Worm (Caenorhabditis elegans) whole organism, L2 larva: ENCODE measurements around the gene F26G1.1.
A peak's percentile ranks its signal among the peaks of the same experiment; 100 is the strongest.

ENCODE experiments used
- crh-2 ChIP-seq: sonication (generic microtip); optimal IDR thresholded peaks from 2 replicates; lab custom pipeline; 2017; ENCODE audit warnings: missing biosample characterization, missing genetic modification characterization
- elt-3 ChIP-seq: sonication (generic microtip); optimal IDR thresholded peaks from 2 replicates; lab custom pipeline; 2017; ENCODE audit warnings: missing biosample characterization, missing genetic modification characterization
- mdl-1 ChIP-seq, 2 experiments: fragments of 150-350 bp in 1 of 2; sonication (generic microtip) in 1 of 2; optimal IDR thresholded peaks; 2 replicates each; lab custom pipeline; 2017; ENCODE audit warnings: missing biosample characterization in 2 of 2, missing genetic modification characterization in 2 of 2
- nhr-237 ChIP-seq: fragments of 150-350 bp; optimal IDR thresholded peaks from 2 replicates; lab custom pipeline; 2014; ENCODE audit warnings: missing biosample characterization, missing genetic modification characterization
- nhr-25 ChIP-seq: fragments of 150-350 bp; sonication (generic microtip); optimal IDR thresholded peaks from 3 replicates; lab custom pipeline; 2014; ENCODE audit warnings: missing biosample characterization, missing genetic modification characterization
- snpc-4 ChIP-seq: fragments of 150-350 bp; optimal IDR thresholded peaks from 2 replicates; lab custom pipeline; 2014; ENCODE audit warnings: missing biosample characterization, missing genetic modification characterization
- unc-62 ChIP-seq: fragments of 150-350 bp; optimal IDR thresholded peaks from 2 replicates; lab custom pipeline; 2014; ENCODE audit warnings: missing biosample characterization, missing genetic modification reagents, missing genetic modification characterization

ce11 chrII:4747063-4747462, 44.4 kb upstream of the F26G1.1 start:
- TF ChIP-seq unc-62 (GFP tag; lab: Kevin White, UChicago) (no peak), nhr-25 (peak; percentile 18), crh-2 (no peak), elt-3 (tag; lab: Kevin White, UChicago) (no peak), mdl-1 (tag; optimal IDR thresholded peaks at IDR 0.05; lab: Kevin White, UChicago) (no peak), snpc-4 (tag; lab: Kevin White, UChicago) (no peak), nhr-237 (tag; lab: Kevin White, UChicago) (no peak)
